Fruit fly (Drosophila melanogaster) whole organism, embryonic: Measurements from ENCODE around the gene baf.

Experiments used
- Aef1 ChIP-seq: fragments of 200-800 bp; sonication (Bioruptor generic); IDR thresholded peaks from 3 replicates; pipeline ENCODE4 v1.3.6; 2022; ENCODE audit warnings: missing biosample characterization, missing genetic modification characterization
- Atf6 ChIP-seq: fragments of 200-800 bp; sonication (Bioruptor generic); IDR thresholded peaks from 2 replicates; pipeline ENCODE4 v1.3.6; 2022; ENCODE audit warnings: missing biosample characterization, missing genetic modification characterization
- CG10267 ChIP-seq: fragments of 200-800 bp; sonication (Bioruptor generic); optimal IDR thresholded peaks from 2 replicates; lab custom pipeline; 2018; ENCODE audit warnings: missing biosample characterization, mild to moderate bottlenecking, missing genetic modification characterization, moderate library complexity
- CG10431 ChIP-seq: fragments of 200-800 bp; sonication (Bioruptor generic); optimal IDR thresholded peaks from 3 replicates; lab custom pipeline; 2018; ENCODE audit warnings: missing biosample characterization, mild to moderate bottlenecking, missing genetic modification characterization
- CG12104 ChIP-seq: fragments of 200-800 bp; sonication (Bioruptor generic); optimal IDR thresholded peaks from 3 replicates; lab custom pipeline; 2016; ENCODE audit warnings: missing biosample characterization, missing genetic modification characterization
- CG13775 ChIP-seq: fragments of 200-800 bp; sonication (Bioruptor generic); optimal IDR thresholded peaks from 3 replicates; lab custom pipeline; 2017; ENCODE audit warnings: missing biosample characterization, mild to moderate bottlenecking, missing genetic modification characterization
- CG14667 ChIP-seq: fragments of 200-800 bp; sonication (Bioruptor generic); IDR thresholded peaks from 2 replicates; pipeline ENCODE4 v1.3.6; 2022; ENCODE audit warnings: missing biosample characterization, missing genetic modification characterization
- CG15269 ChIP-seq: fragments of 200-800 bp; sonication (Bioruptor generic); optimal IDR thresholded peaks from 2 replicates; lab custom pipeline; 2018; ENCODE audit warnings: missing biosample characterization, mild to moderate bottlenecking, missing genetic modification characterization, moderate library complexity
- CG16813 ChIP-seq: fragments of 200-800 bp; sonication (Bioruptor generic); IDR thresholded peaks from 3 replicates; pipeline ENCODE4 v1.3.6; 2022; ENCODE audit warnings: missing biosample characterization, missing genetic modification characterization; ENCODE audit not compliant: partially characterized antibody
- CG17385 ChIP-seq: fragments of 200-800 bp; sonication (Bioruptor generic); optimal IDR thresholded peaks from 3 replicates; lab custom pipeline; 2018; ENCODE audit warnings: missing biosample characterization, mild to moderate bottlenecking, missing genetic modification characterization
- CG2120 ChIP-seq: fragments of 200-800 bp; sonication (Bioruptor generic); optimal IDR thresholded peaks from 3 replicates; lab custom pipeline; 2016; ENCODE audit warnings: missing biosample characterization, missing genetic modification characterization
- CG3838 ChIP-seq: fragments of 200-800 bp; sonication (Bioruptor generic); optimal IDR thresholded peaks from 3 replicates; lab custom pipeline; 2016; ENCODE audit warnings: missing biosample characterization, missing genetic modification characterization
- CG4707 ChIP-seq: fragments of 200-800 bp; sonication (Bioruptor generic); optimal IDR thresholded peaks from 2 replicates; lab custom pipeline; 2018; ENCODE audit warnings: missing biosample characterization, mild to moderate bottlenecking, missing genetic modification characterization, moderate library complexity
- CG6689 ChIP-seq: fragments of 200-800 bp; sonication (Bioruptor generic); IDR thresholded peaks from 2 replicates; pipeline ENCODE4 v1.3.6; 2022; ENCODE audit warnings: missing biosample characterization, missing genetic modification characterization
- CG7987 ChIP-seq: fragments of 200-800 bp; sonication (Bioruptor generic); optimal IDR thresholded peaks from 2 replicates; lab custom pipeline; 2018; ENCODE audit warnings: missing biosample characterization, mild to moderate bottlenecking, missing genetic modification characterization, moderate library complexity
- CG8281 ChIP-seq: fragments of 200-800 bp; sonication (Bioruptor generic); optimal IDR thresholded peaks from 2 replicates; lab custom pipeline; 2018; ENCODE audit warnings: missing biosample characterization, mild to moderate bottlenecking, missing genetic modification characterization, moderate library complexity
- CoRest ChIP-seq: fragments of 200-800 bp; sonication (Bioruptor generic); optimal IDR thresholded peaks from 3 replicates; lab custom pipeline; 2018; ENCODE audit warnings: missing biosample characterization, mild to moderate bottlenecking, missing genetic modification characterization, moderate library complexity
- CrebB ChIP-seq: fragments of 200-800 bp; sonication (Bioruptor generic); optimal IDR thresholded peaks from 3 replicates; lab custom pipeline; 2018; ENCODE audit warnings: missing biosample characterization, mild to moderate bottlenecking, missing genetic modification characterization
- D19B ChIP-seq: fragments of 200-800 bp; sonication (Bioruptor generic); optimal IDR thresholded peaks from 2 replicates; lab custom pipeline; 2017; ENCODE audit warnings: missing biosample characterization, mild to moderate bottlenecking, missing genetic modification characterization
- Deaf1 ChIP-seq: fragments of 200-800 bp; optimal IDR thresholded peaks from 3 replicates; lab custom pipeline; 2019; ENCODE audit warnings: missing biosample characterization, mild to moderate bottlenecking, missing genetic modification characterization, moderate library complexity
- Dp ChIP-seq: fragments of 200-800 bp; sonication (Bioruptor generic); optimal IDR thresholded peaks from 2 replicates; lab custom pipeline; 2018; ENCODE audit warnings: missing biosample characterization, mild to moderate bottlenecking, missing genetic modification characterization, moderate library complexity
- Fer2 ChIP-seq: fragments of 200-800 bp; sonication (Bioruptor generic); optimal IDR thresholded peaks from 2 replicates; lab custom pipeline; 2018; ENCODE audit warnings: missing biosample characterization, mild to moderate bottlenecking, missing genetic modification characterization, moderate library complexity
- Hr39 ChIP-seq: fragments of >200 bp; optimal IDR thresholded peaks from 2 replicates; lab custom pipeline; 2017
- Hsf ChIP-seq: fragments of 200-800 bp; sonication (Bioruptor generic); optimal IDR thresholded peaks from 3 replicates; lab custom pipeline; 2016; ENCODE audit warnings: missing biosample characterization, missing genetic modification characterization
- Lim3 ChIP-seq: fragments of 200-800 bp; sonication (Bioruptor generic); IDR thresholded peaks from 2 replicates; pipeline ENCODE4 v1.3.6; 2022; ENCODE audit warnings: missing biosample characterization, missing genetic modification characterization
- Lpt ChIP-seq: fragments of >200 bp; optimal IDR thresholded peaks from 2 replicates; lab custom pipeline; 2018; ENCODE audit warnings: missing biosample characterization, missing genetic modification characterization
- MESR4 ChIP-seq: fragments of 200-800 bp; sonication (Bioruptor generic); optimal IDR thresholded peaks from 2 replicates; lab custom pipeline; 2018; ENCODE audit warnings: missing biosample characterization, mild to moderate bottlenecking, missing genetic modification characterization, moderate library complexity
- NC2β ChIP-seq: fragments of 200-800 bp; sonication (Bioruptor generic); optimal IDR thresholded peaks from 2 replicates; lab custom pipeline; 2016; ENCODE audit warnings: missing biosample characterization, missing genetic modification characterization
- NfI ChIP-seq: fragments of 200-800 bp; sonication (Bioruptor generic); optimal IDR thresholded peaks from 3 replicates; lab custom pipeline; 2018; ENCODE audit warnings: missing biosample characterization, mild to moderate bottlenecking, missing genetic modification characterization, moderate library complexity
- Oaz ChIP-seq: fragments of 200-800 bp; sonication (Bioruptor generic); IDR thresholded peaks from 2 replicates; pipeline ENCODE4 v1.3.6; 2022; ENCODE audit warnings: missing biosample characterization, missing genetic modification characterization
- Trl ChIP-seq, 3 experiments: fragments of >200 bp in 2 of 3; fragments of 200-800 bp in 1 of 3; sonication (Bioruptor generic) in 1 of 3; optimal IDR thresholded peaks; 2 replicates in 1 of 3; 3 replicates in 2 of 3; lab custom pipeline; 2016 to 2017; ENCODE audit warnings: missing biosample characterization in 1 of 3, missing genetic modification characterization in 1 of 3
- cg ChIP-seq: fragments of 200-800 bp; sonication (Bioruptor generic); optimal IDR thresholded peaks from 3 replicates; lab custom pipeline; 2019; ENCODE audit warnings: missing biosample characterization, mild to moderate bottlenecking, missing genetic modification characterization, moderate library complexity
- chm ChIP-seq: fragments of 200-800 bp; sonication (Bioruptor generic); IDR thresholded peaks from 2 replicates; pipeline ENCODE4 v1.3.6; 2022; ENCODE audit warnings: missing biosample characterization, missing genetic modification characterization
- chn ChIP-seq: fragments of 200-800 bp; sonication (Bioruptor generic); optimal IDR thresholded peaks from 2 replicates; lab custom pipeline; 2016; ENCODE audit warnings: missing biosample characterization, missing genetic modification characterization
- crc ChIP-seq: fragments of 200-800 bp; sonication (Bioruptor generic); optimal IDR thresholded peaks from 2 replicates; lab custom pipeline; 2016; ENCODE audit warnings: missing biosample characterization, missing genetic modification characterization
- da ChIP-seq: fragments of 200-800 bp; sonication (Bioruptor generic); optimal IDR thresholded peaks from 2 replicates; lab custom pipeline; 2016; ENCODE audit warnings: missing biosample characterization, missing genetic modification characterization
- dpn ChIP-seq, 2 experiments: fragments of 200-800 bp; sonication (Bioruptor generic); optimal IDR thresholded peaks; 3 replicates each; lab custom pipeline; 2016; ENCODE audit warnings: missing biosample characterization in 2 of 2, missing genetic modification characterization in 2 of 2
- gem ChIP-seq: fragments of 200-800 bp; sonication (Bioruptor generic); optimal IDR thresholded peaks from 2 replicates; lab custom pipeline; 2019; ENCODE audit warnings: missing biosample characterization, mild to moderate bottlenecking, missing genetic modification characterization, moderate library complexity
- lilli ChIP-seq: fragments of 200-800 bp; sonication (Bioruptor generic); optimal IDR thresholded peaks from 3 replicates; lab custom pipeline; 2016; ENCODE audit warnings: missing biosample characterization, missing genetic modification characterization
- luna ChIP-seq: fragments of 200-800 bp; sonication (Bioruptor generic); optimal IDR thresholded peaks from 2 replicates; lab custom pipeline; 2016; ENCODE audit warnings: missing biosample characterization, missing genetic modification characterization
- mirr ChIP-seq: fragments of 200-800 bp; sonication (Bioruptor generic); optimal IDR thresholded peaks from 3 replicates; lab custom pipeline; 2018; ENCODE audit warnings: missing biosample characterization, mild to moderate bottlenecking, missing genetic modification characterization
- nmo ChIP-seq: fragments of 200-800 bp; sonication (Bioruptor generic); optimal IDR thresholded peaks from 2 replicates; lab custom pipeline; 2018; ENCODE audit warnings: missing biosample characterization, mild to moderate bottlenecking, missing genetic modification characterization, moderate library complexity
- ranshi ChIP-seq: fragments of 200-800 bp; sonication (Bioruptor generic); IDR thresholded peaks from 2 replicates; pipeline ENCODE4 v1.3.6; 2022; ENCODE audit warnings: missing biosample characterization, missing genetic modification characterization
- sens ChIP-seq: fragments of 200-800 bp; sonication (Bioruptor generic); peaks from one replicate; lab custom pipeline; 2016; ENCODE audit warnings: missing biosample characterization, missing genetic modification characterization
- stwl ChIP-seq: fragments of 200-800 bp; sonication (Bioruptor generic); optimal IDR thresholded peaks from 3 replicates; lab custom pipeline; 2018; ENCODE audit warnings: missing biosample characterization, mild to moderate bottlenecking, missing genetic modification characterization, moderate library complexity
- sug ChIP-seq: fragments of 200-800 bp; optimal IDR thresholded peaks from 2 replicates; lab custom pipeline; 2019; ENCODE audit warnings: missing biosample characterization, mild to moderate bottlenecking, missing genetic modification characterization, moderate library complexity
- tin ChIP-seq: fragments of 200-800 bp; sonication (Bioruptor generic); optimal IDR thresholded peaks from 3 replicates; lab custom pipeline; 2016; ENCODE audit warnings: missing biosample characterization, missing genetic modification characterization
- vfl ChIP-seq: fragments of 200-800 bp; sonication (Bioruptor generic); optimal IDR thresholded peaks from 2 replicates; lab custom pipeline; 2016; ENCODE audit warnings: missing biosample characterization, missing genetic modification characterization
- zen ChIP-seq: fragments of 200-800 bp; sonication (Bioruptor generic); optimal IDR thresholded peaks from 3 replicates; lab custom pipeline; 2018; ENCODE audit warnings: missing biosample characterization, mild to moderate bottlenecking, missing genetic modification characterization, moderate library complexity

baf gene

dm6 chr2L:8009283-8010211, 19.7 kb upstream of the baf start, which contains the start of gene CG12560 (continued):
- TF ChIP-seq CG16813 (GFP tag; lab: Robert Waterston, UW) (no peak), CG6689 (GFP tag; lab: Robert Waterston, UW) (peak; percentile 23; the same call in 1 of the 2 replicates), ranshi (GFP tag; lab: Robert Waterston, UW) (peak; percentile 37; the same call in 1 of the 2 replicates), vfl (GFP tag; lab: Kevin White, UChicago) (peak; percentile 2), luna (no peak), CrebB (tag; lab: Kevin White, UChicago) (peak; percentile 13), cg (GFP tag; lab: Kevin White, UChicago) (no peak), Lim3 (GFP tag; lab: Robert Waterston, UW) (no peak), Lpt (no peak), NC2β (GFP tag; lab: Kevin White, UChicago) (no peak), CG17385 (peak; percentile 21), D19B (GFP tag; lab: Kevin White, UChicago) (peak; percentile 70), chm (peak; percentile 40; the same call in 1 of the 2 replicates), crc (GFP tag; lab: Kevin White, UChicago) (no peak), CG7987 (GFP tag; lab: Kevin White, UChicago) (no peak), CoRest (tag; lab: Kevin White, UChicago) (no peak), Oaz (GFP tag; lab: Robert Waterston, UW) (no peak), Hsf (GFP tag; lab: Kevin White, UChicago) (no peak), CG3838 (GFP tag; lab: Kevin White, UChicago) (peak; percentile 15), lilli (GFP tag; lab: Kevin White, UChicago) (peak; percentile 24), stwl (tag; lab: Kevin White, UChicago) (no peak), CG13775 (GFP tag; lab: Kevin White, UChicago) (no peak), CG8281 (tag; lab: Kevin White, UChicago) (no peak), Hr39 (no peak), nmo (GFP tag; lab: Kevin White, UChicago) (no peak), Dp (GFP tag; lab: Kevin White, UChicago) (no peak), gem (tag; lab: Kevin White, UChicago) (peak; percentile 24), CG2120 (GFP tag; lab: Kevin White, UChicago) (no peak), Fer2 (no peak), MESR4 (GFP tag; lab: Kevin White, UChicago) (no peak), CG12104 (GFP tag; lab: Kevin White, UChicago) (no peak), zen (tag; lab: Kevin White, UChicago) (no peak), sug (tag; lab: Kevin White, UChicago) (peak; percentile 75), dpn (GFP tag; optimal IDR thresholded peaks at IDR 0.05; lab: Kevin White, UChicago) (no peak), mirr (GFP tag; lab: Kevin White, UChicago) (no peak), Atf6 (GFP tag; lab: Robert Waterston, UW) (peak; percentile 31; the same call in 1 of the 2 replicates), CG14667 (GFP tag; lab: Robert Waterston, UW) (no peak; the same call in 1 of the 2 replicates), NfI (peak; percentile 12), tin (GFP tag; lab: Kevin White, UChicago) (no peak), CG4707 (no peak), Aef1 (GFP tag; lab: Robert Waterston, UW) (no peak), CG10267 (tag; lab: Kevin White, UChicago) (no peak), chn (GFP tag; lab: Kevin White, UChicago) (no peak), Trl (optimal IDR thresholded peaks at IDR 0.05; lab: Kevin White, UChicago) (peak; percentile 15 to 60), Trl (GFP tag; optimal IDR thresholded peaks at IDR 0.05; lab: Kevin White, UChicago) (peak; percentile 40), sens (peak; percentile 28), Deaf1 (tag; lab: Kevin White, UChicago) (no peak), CG15269 (tag; lab: Kevin White, UChicago) (peak; percentile 26), da (GFP tag; lab: Kevin White, UChicago) (no peak), CG10431 (GFP tag; lab: Kevin White, UChicago) (peak; percentile 14)
